Fruit fly (Drosophila melanogaster) whole organism, embryonic: ENCODE data around the gene Cp18.

Source experiments
- Blimp-1 ChIP-seq: fragments of 200-800 bp; sonication (Bioruptor generic); optimal IDR thresholded peaks from 3 replicates; lab custom pipeline; 2018; ENCODE audit warnings: missing biosample characterization, missing genetic modification characterization, mild to moderate bottlenecking, moderate library complexity, missing genetic modification reagents
- Bteb2 ChIP-seq: fragments of 200-800 bp; sonication (Bioruptor generic); optimal IDR thresholded peaks from 2 replicates; lab custom pipeline; 2016; ENCODE audit warnings: missing biosample characterization, missing genetic modification characterization
- CG10274 ChIP-seq: fragments of 200-800 bp; sonication (Bioruptor generic); optimal IDR thresholded peaks from 3 replicates; lab custom pipeline; 2017; ENCODE audit warnings: missing biosample characterization, mild to moderate bottlenecking, missing genetic modification characterization
- CG10431 ChIP-seq: fragments of 200-800 bp; sonication (Bioruptor generic); optimal IDR thresholded peaks from 3 replicates; lab custom pipeline; 2018; ENCODE audit warnings: missing biosample characterization, mild to moderate bottlenecking, missing genetic modification characterization
- CG10654 ChIP-seq: fragments of 200-800 bp; sonication (Bioruptor generic); optimal IDR thresholded peaks from 2 replicates; lab custom pipeline; 2016; ENCODE audit warnings: missing biosample characterization, missing genetic modification characterization
- CG11085 ChIP-seq: fragments of 200-800 bp; sonication (Bioruptor generic); IDR thresholded peaks from 2 replicates; pipeline ENCODE4 v1.3.6; 2022; ENCODE audit warnings: missing biosample characterization, missing genetic modification characterization
- CG11093 ChIP-seq: fragments of 200-800 bp; sonication (Bioruptor generic); IDR thresholded peaks from 3 replicates; pipeline ENCODE4 v1.3.6; 2022; ENCODE audit warnings: missing biosample characterization, missing genetic modification characterization
- CG11398 ChIP-seq: fragments of 200-800 bp; sonication (Bioruptor generic); optimal IDR thresholded peaks from 2 replicates; lab custom pipeline; 2016; ENCODE audit warnings: missing biosample characterization, missing genetic modification characterization
- CG12155 ChIP-seq: fragments of 200-800 bp; sonication (Bioruptor generic); optimal IDR thresholded peaks from 3 replicates; lab custom pipeline; 2016; ENCODE audit warnings: missing biosample characterization, missing genetic modification characterization
- CG1233 ChIP-seq: fragments of 200-800 bp; sonication (Bioruptor generic); optimal IDR thresholded peaks from 4 replicates; lab custom pipeline; 2018; ENCODE audit warnings: missing biosample characterization, mild to moderate bottlenecking, missing genetic modification characterization
- CG12942 ChIP-seq: fragments of 200-800 bp; sonication (Bioruptor generic); optimal IDR thresholded peaks from 3 replicates; lab custom pipeline; 2016; ENCODE audit warnings: missing biosample characterization, missing genetic modification characterization
- CG1603 ChIP-seq: fragments of 200-800 bp; sonication (Bioruptor generic); optimal IDR thresholded peaks from 2 replicates; lab custom pipeline; 2019; ENCODE audit warnings: missing biosample characterization, mild to moderate bottlenecking, missing genetic modification characterization, moderate library complexity
- CG1647 ChIP-seq: fragments of 200-800 bp; sonication (Bioruptor generic); optimal IDR thresholded peaks from 3 replicates; lab custom pipeline; 2016; ENCODE audit warnings: missing biosample characterization, missing genetic modification characterization
- CG17328 ChIP-seq: fragments of 200-800 bp; sonication (Bioruptor generic); IDR thresholded peaks from 2 replicates; pipeline ENCODE4 v1.3.6; 2022; ENCODE audit warnings: missing biosample characterization, missing genetic modification characterization
- CG17829 ChIP-seq: fragments of 200-800 bp; optimal IDR thresholded peaks from 2 replicates; lab custom pipeline; 2019; ENCODE audit warnings: missing biosample characterization, mild to moderate bottlenecking, missing genetic modification characterization, moderate library complexity
- CG30431 ChIP-seq: fragments of 200-800 bp; sonication (Bioruptor generic); optimal IDR thresholded peaks from 2 replicates; lab custom pipeline; 2017; ENCODE audit warnings: missing biosample characterization, missing genetic modification characterization
- CG34224 ChIP-seq: fragments of 200-800 bp; sonication (Bioruptor generic); IDR thresholded peaks from 3 replicates; pipeline ENCODE4 v1.3.6; 2022; ENCODE audit warnings: missing biosample characterization, missing genetic modification characterization; ENCODE audit not compliant: partially characterized antibody
- CG3838 ChIP-seq: fragments of 200-800 bp; sonication (Bioruptor generic); optimal IDR thresholded peaks from 3 replicates; lab custom pipeline; 2016; ENCODE audit warnings: missing biosample characterization, missing genetic modification characterization
- CG4360 ChIP-seq: fragments of 200-800 bp; sonication (Bioruptor generic); IDR thresholded peaks from 2 replicates; pipeline ENCODE4 v1.3.6; 2022; ENCODE audit warnings: missing biosample characterization, missing genetic modification characterization
- CG4854 ChIP-seq: fragments of 200-800 bp; sonication (Bioruptor generic); optimal IDR thresholded peaks from 2 replicates; lab custom pipeline; 2016; ENCODE audit warnings: missing biosample characterization, missing genetic modification characterization, inconsistent platforms
- CG5180 ChIP-seq: fragments of 200-800 bp; sonication (Bioruptor generic); optimal IDR thresholded peaks from 3 replicates; lab custom pipeline; 2017; ENCODE audit warnings: missing biosample characterization, missing genetic modification characterization, mild to moderate bottlenecking, moderate library complexity, missing genetic modification reagents
- CG5953 ChIP-seq: fragments of 200-800 bp; sonication (Bioruptor generic); IDR thresholded peaks from 2 replicates; pipeline ENCODE4 v1.3.6; 2022; ENCODE audit warnings: missing biosample characterization, missing genetic modification characterization
- CG6765 ChIP-seq: fragments of 200-800 bp; sonication (Bioruptor generic); optimal IDR thresholded peaks from 3 replicates; lab custom pipeline; 2017; ENCODE audit warnings: missing biosample characterization, mild to moderate bottlenecking, missing genetic modification characterization
- CG6813 ChIP-seq: fragments of 200-800 bp; sonication (Bioruptor generic); optimal IDR thresholded peaks from 2 replicates; lab custom pipeline; 2017; ENCODE audit warnings: missing biosample characterization, missing genetic modification characterization, mild to moderate bottlenecking, moderate library complexity, missing genetic modification reagents
- CG8388 ChIP-seq: fragments of 200-800 bp; sonication (Bioruptor generic); optimal IDR thresholded peaks from 2 replicates; lab custom pipeline; 2019; ENCODE audit warnings: missing biosample characterization, mild to moderate bottlenecking, missing genetic modification characterization, moderate library complexity
- CG8924 ChIP-seq: fragments of 200-800 bp; optimal IDR thresholded peaks from 3 replicates; lab custom pipeline; 2019; ENCODE audit warnings: missing biosample characterization, mild to moderate bottlenecking, missing genetic modification characterization, moderate library complexity
- CG9215 ChIP-seq: fragments of 200-800 bp; sonication (Bioruptor generic); IDR thresholded peaks from 2 replicates; pipeline ENCODE4 v1.3.6; 2022; ENCODE audit warnings: missing biosample characterization, missing genetic modification characterization
- Chrac-16 ChIP-seq: fragments of 200-800 bp; sonication (Bioruptor generic); optimal IDR thresholded peaks from 3 replicates; lab custom pipeline; 2016; ENCODE audit warnings: missing biosample characterization, missing genetic modification characterization
- H15 ChIP-seq: fragments of 200-800 bp; sonication (Bioruptor generic); IDR thresholded peaks from 3 replicates; pipeline ENCODE4 v1.3.6; 2022; ENCODE audit warnings: missing biosample characterization, missing genetic modification characterization
- H2.0 ChIP-seq: fragments of 200-800 bp; sonication (Bioruptor generic); IDR thresholded peaks from 2 replicates; pipeline ENCODE4 v1.3.6; 2022; ENCODE audit warnings: missing biosample characterization, missing genetic modification characterization
- Jarid2 ChIP-seq: fragments of 200-800 bp; sonication (Bioruptor generic); optimal IDR thresholded peaks from 3 replicates; lab custom pipeline; 2017; ENCODE audit warnings: mild to moderate bottlenecking, missing biosample characterization, missing genetic modification reagents, missing genetic modification characterization
- Oli ChIP-seq: fragments of 200-800 bp; sonication (Bioruptor generic); optimal IDR thresholded peaks from 2 replicates; lab custom pipeline; 2018; ENCODE audit warnings: missing biosample characterization, mild to moderate bottlenecking, missing genetic modification characterization, moderate library complexity
- Six4 ChIP-seq: fragments of 200-800 bp; sonication (Bioruptor generic); optimal IDR thresholded peaks from 2 replicates; lab custom pipeline; 2016; ENCODE audit warnings: missing biosample characterization, missing genetic modification characterization
- Sox100B ChIP-seq: fragments of 200-800 bp; sonication (Bioruptor generic); optimal IDR thresholded peaks from 3 replicates; lab custom pipeline; 2018; ENCODE audit warnings: missing biosample characterization, mild to moderate bottlenecking, missing genetic modification characterization
- cas ChIP-seq: fragments of 200-800 bp; sonication (Bioruptor generic); IDR thresholded peaks from 2 replicates; pipeline ENCODE4 v1.3.6; 2022; ENCODE audit warnings: missing biosample characterization, missing genetic modification characterization
- cato ChIP-seq: fragments of 200-800 bp; sonication (Bioruptor generic); optimal IDR thresholded peaks from 2 replicates; lab custom pipeline; 2016; ENCODE audit warnings: missing biosample characterization, missing genetic modification characterization, borderline replicate concordance
- da ChIP-seq: fragments of 200-800 bp; sonication (Bioruptor generic); optimal IDR thresholded peaks from 2 replicates; lab custom pipeline; 2016; ENCODE audit warnings: missing biosample characterization, missing genetic modification characterization
- danr ChIP-seq: fragments of 200-800 bp; sonication (Bioruptor generic); IDR thresholded peaks from 2 replicates; pipeline ENCODE4 v1.3.6; 2022; ENCODE audit warnings: missing biosample characterization, missing genetic modification characterization
- grau ChIP-seq: fragments of 200-800 bp; optimal IDR thresholded peaks from 3 replicates; lab custom pipeline; 2019; ENCODE audit warnings: missing biosample characterization, mild to moderate bottlenecking, missing genetic modification characterization, moderate library complexity
- gsb ChIP-seq: fragments of 200-800 bp; sonication (Bioruptor generic); IDR thresholded peaks from 2 replicates; pipeline ENCODE4 v1.3.6; 2022; ENCODE audit warnings: missing biosample characterization, missing genetic modification characterization
- hb ChIP-seq: fragments of 200-800 bp; sonication (Bioruptor generic); IDR thresholded peaks from 3 replicates; pipeline ENCODE4 v1.3.6; 2022; ENCODE audit warnings: missing biosample characterization, missing genetic modification characterization; ENCODE audit not compliant: partially characterized antibody
- hkb ChIP-seq, 2 experiments: fragments of 200-800 bp in 1 of 2; fragments of >200 bp in 1 of 2; sonication (Bioruptor generic) in 1 of 2; IDR thresholded peaks in 1 of 2; optimal IDR thresholded peaks in 1 of 2; 2 replicates each; pipeline versions ENCODE4 v1.3.6 to Lab custom; 2017 to 2022; ENCODE audit warnings: missing biosample characterization in 1 of 2, missing genetic modification characterization in 1 of 2
- inv ChIP-seq: fragments of 200-800 bp; sonication (Bioruptor generic); IDR thresholded peaks from 2 replicates; pipeline ENCODE4 v1.3.6; 2022; ENCODE audit warnings: missing biosample characterization, missing genetic modification characterization; ENCODE audit not compliant: partially characterized antibody
- kah ChIP-seq: fragments of 200-800 bp; sonication (Bioruptor generic); optimal IDR thresholded peaks from 2 replicates; lab custom pipeline; 2018; ENCODE audit warnings: missing biosample characterization, mild to moderate bottlenecking, missing genetic modification characterization
- mirr ChIP-seq: fragments of 200-800 bp; sonication (Bioruptor generic); optimal IDR thresholded peaks from 3 replicates; lab custom pipeline; 2018; ENCODE audit warnings: missing biosample characterization, mild to moderate bottlenecking, missing genetic modification characterization
- p53 ChIP-seq: fragments of 200-800 bp; sonication (Bioruptor generic); optimal IDR thresholded peaks from 2 replicates; lab custom pipeline; 2016; ENCODE audit warnings: missing biosample characterization, missing genetic modification characterization
- peb ChIP-seq: fragments of 200-800 bp; sonication (Bioruptor generic); IDR thresholded peaks from 2 replicates; pipeline ENCODE4 v1.3.6; 2022; ENCODE audit warnings: missing biosample characterization, missing genetic modification characterization
- schlank ChIP-seq: fragments of 200-800 bp; sonication (Bioruptor generic); optimal IDR thresholded peaks from 2 replicates; lab custom pipeline; 2018; ENCODE audit warnings: missing biosample characterization, mild to moderate bottlenecking, missing genetic modification characterization
- sisA ChIP-seq: fragments of 200-800 bp; sonication (Bioruptor generic); IDR thresholded peaks from 2 replicates; pipeline ENCODE4 v1.3.6; 2022; ENCODE audit warnings: missing biosample characterization, missing genetic modification characterization
- zen ChIP-seq: fragments of 200-800 bp; sonication (Bioruptor generic); optimal IDR thresholded peaks from 3 replicates; lab custom pipeline; 2018; ENCODE audit warnings: missing biosample characterization, mild to moderate bottlenecking, missing genetic modification characterization, moderate library complexity

Cp18 gene

dm6 chr3L:8721145-8721544 lies 5.4 kb upstream of the Cp18 start, which contains the start of the genes CG32022 and CG6511 (continued):
- TF ChIP-seq schlank (tag; lab: Kevin White, UChicago) (peak; percentile 89), sisA (GFP tag; lab: Robert Waterston, UW) (peak; percentile 97), CG9215 (GFP tag; lab: Robert Waterston, UW) (peak; percentile 98), CG34224 (no peak; the same call in 2 of the 3 replicates), da (GFP tag; lab: Kevin White, UChicago) (peak; percentile 95), Bteb2 (GFP tag; lab: Kevin White, UChicago) (peak; percentile 97), cato (peak; percentile 97), CG30431 (peak; percentile 96), CG3838 (GFP tag; lab: Kevin White, UChicago) (peak; percentile 92), Sox100B (GFP tag; lab: Kevin White, UChicago) (peak; percentile 95), peb (GFP tag; lab: Robert Waterston, UW) (peak; percentile 93), CG11398 (GFP tag; lab: Kevin White, UChicago) (peak; percentile 93), CG12155 (GFP tag; lab: Kevin White, UChicago) (peak; percentile 97), CG12942 (GFP tag; lab: Kevin White, UChicago) (peak; percentile 98), inv (GFP tag; lab: Robert Waterston, UW) (no peak), grau (tag; lab: Kevin White, UChicago) (peak; percentile 97), Blimp-1 (peak; percentile 90), CG8388 (GFP tag; lab: Kevin White, UChicago) (peak; percentile 94), H2.0 (GFP tag; lab: Robert Waterston, UW) (peak; percentile 94), CG4854 (GFP tag; lab: Kevin White, UChicago) (peak; percentile 95), CG1233 (GFP tag; lab: Kevin White, UChicago) (peak; percentile 96), CG6813 (GFP tag; lab: Kevin White, UChicago) (peak; percentile 93), CG6765 (peak; percentile 93), CG1647 (GFP tag; lab: Kevin White, UChicago) (peak; percentile 96), kah (GFP tag; lab: Kevin White, UChicago) (peak; percentile 89), Jarid2 (GFP tag; lab: Kevin White, UChicago) (peak; percentile 83), p53 (GFP tag; lab: Kevin White, UChicago) (peak; percentile 91), H15 (GFP tag; lab: Robert Waterston, UW) (peak; percentile 95), CG17328 (GFP tag; lab: Robert Waterston, UW) (peak; percentile 91), CG17829 (tag; lab: Kevin White, UChicago) (peak; percentile 96), hb (GFP tag; lab: Robert Waterston, UW) (no peak), zen (tag; lab: Kevin White, UChicago) (peak; percentile 97), CG10431 (peak; percentile 96), CG1603 (peak; percentile 89), Chrac-16 (peak; percentile 98), CG10654 (GFP tag; lab: Kevin White, UChicago) (peak; percentile 97), cas (GFP tag; lab: Robert Waterston, UW) (peak; percentile 93), CG11093 (GFP tag; lab: Robert Waterston, UW) (peak; percentile 97; the same call in 2 of the 3 replicates), danr (GFP tag; lab: Robert Waterston, UW) (peak; percentile 92), gsb (GFP tag; lab: Robert Waterston, UW) (peak; percentile 89), CG5180 (GFP tag; lab: Kevin White, UChicago) (peak; percentile 84), CG4360 (GFP tag; lab: Robert Waterston, UW) (peak; percentile 55), Oli (tag; lab: Kevin White, UChicago) (peak; percentile 97), hkb (optimal IDR thresholded peaks at IDR 0.05; lab: Kevin White, UChicago) (peak; percentile 48), hkb (GFP tag; IDR thresholded peaks at IDR 0.05; lab: Robert Waterston, UW) (peak; percentile 95), CG10274 (peak; percentile 99), Six4 (GFP tag; lab: Kevin White, UChicago) (peak; percentile 92), mirr (peak; percentile 94), CG5953 (peak; percentile 86), CG8924 (peak; percentile 96), CG11085 (GFP tag; lab: Robert Waterston, UW) (peak; percentile 93)
